Fruit fly (Drosophila melanogaster) whole organism, embryonic: ENCODE data around the gene CG34008.
A peak's percentile ranks its signal among the peaks of the same experiment; 100 is the strongest.

ENCODE experiments used
- Ada2b ChIP-seq: fragments of 200-800 bp; sonication (Bioruptor generic); IDR thresholded peaks from 2 replicates; pipeline ENCODE4 v1.3.6; 2022; ENCODE audit warnings: missing biosample characterization, missing genetic modification characterization
- Atf3 ChIP-seq: fragments of 200-800 bp; sonication (Bioruptor generic); optimal IDR thresholded peaks from 3 replicates; lab custom pipeline; 2016; ENCODE audit warnings: missing biosample characterization, missing genetic modification characterization
- CG10959 ChIP-seq: fragments of 200-800 bp; sonication (Bioruptor generic); IDR thresholded peaks from 2 replicates; pipeline ENCODE4 v1.3.6; 2022; ENCODE audit warnings: missing biosample characterization, missing genetic modification characterization
- CG10979 ChIP-seq: fragments of 200-800 bp; sonication (Bioruptor generic); optimal IDR thresholded peaks from 2 replicates; lab custom pipeline; 2018; ENCODE audit warnings: missing biosample characterization, mild to moderate bottlenecking, missing genetic modification characterization, moderate library complexity
- CG11696 ChIP-seq: fragments of 200-800 bp; sonication (Bioruptor generic); IDR thresholded peaks from 2 replicates; pipeline ENCODE4 v1.3.6; 2022; ENCODE audit warnings: missing biosample characterization, missing genetic modification characterization
- CG12659 ChIP-seq: fragments of 200-800 bp; sonication (Bioruptor generic); optimal IDR thresholded peaks from 3 replicates; lab custom pipeline; 2017; ENCODE audit warnings: mild to moderate bottlenecking, missing biosample characterization, missing genetic modification reagents, missing genetic modification characterization
- CG12744 ChIP-seq: fragments of 200-800 bp; sonication (Bioruptor generic); optimal IDR thresholded peaks from 2 replicates; lab custom pipeline; 2016; ENCODE audit warnings: missing biosample characterization, missing genetic modification characterization
- CG15514 ChIP-seq: fragments of 200-800 bp; sonication (Bioruptor generic); optimal IDR thresholded peaks from 3 replicates; lab custom pipeline; 2017; ENCODE audit warnings: missing biosample characterization, missing genetic modification characterization, mild to moderate bottlenecking, moderate library complexity, missing genetic modification reagents
- CG16779 ChIP-seq: fragments of 200-800 bp; sonication (Bioruptor generic); IDR thresholded peaks from 2 replicates; pipeline ENCODE4 v1.3.6; 2022; ENCODE audit warnings: missing biosample characterization, missing genetic modification characterization
- CG16863 ChIP-seq: fragments of 200-800 bp; sonication (Bioruptor generic); optimal IDR thresholded peaks from 3 replicates; lab custom pipeline; 2016; ENCODE audit warnings: missing biosample characterization, missing genetic modification characterization
- CG18476 ChIP-seq: fragments of 200-800 bp; sonication (Bioruptor generic); optimal IDR thresholded peaks from 2 replicates; lab custom pipeline; 2016; ENCODE audit warnings: missing biosample characterization, mild to moderate bottlenecking, missing genetic modification characterization
- CG2116 ChIP-seq: fragments of 200-800 bp; sonication (Bioruptor generic); optimal IDR thresholded peaks from 3 replicates; lab custom pipeline; 2018; ENCODE audit warnings: missing biosample characterization, mild to moderate bottlenecking, missing genetic modification characterization
- CG2202 ChIP-seq: fragments of 200-800 bp; sonication (Bioruptor generic); optimal IDR thresholded peaks from 2 replicates; lab custom pipeline; 2018; ENCODE audit warnings: missing biosample characterization, mild to moderate bottlenecking, missing genetic modification characterization
- CG2678 ChIP-seq: fragments of 200-800 bp; sonication (Bioruptor generic); optimal IDR thresholded peaks from 3 replicates; lab custom pipeline; 2019; ENCODE audit warnings: missing biosample characterization, mild to moderate bottlenecking, missing genetic modification characterization, moderate library complexity
- CG31388 ChIP-seq: fragments of 200-800 bp; sonication (Bioruptor generic); optimal IDR thresholded peaks from 2 replicates; lab custom pipeline; 2016; ENCODE audit warnings: missing biosample characterization, missing genetic modification characterization
- CG5245 ChIP-seq: fragments of 200-800 bp; sonication (Bioruptor generic); optimal IDR thresholded peaks from 3 replicates; lab custom pipeline; 2016; ENCODE audit warnings: missing biosample characterization, missing genetic modification characterization
- CG5953 ChIP-seq: fragments of 200-800 bp; sonication (Bioruptor generic); IDR thresholded peaks from 2 replicates; pipeline ENCODE4 v1.3.6; 2022; ENCODE audit warnings: missing biosample characterization, missing genetic modification characterization
- CG6654 ChIP-seq: fragments of 200-800 bp; sonication (Bioruptor generic); optimal IDR thresholded peaks from 2 replicates; lab custom pipeline; 2017; ENCODE audit warnings: missing biosample characterization, mild to moderate bottlenecking, missing genetic modification characterization
- CG6689 ChIP-seq: fragments of 200-800 bp; sonication (Bioruptor generic); IDR thresholded peaks from 2 replicates; pipeline ENCODE4 v1.3.6; 2022; ENCODE audit warnings: missing biosample characterization, missing genetic modification characterization
- CG7372 ChIP-seq: fragments of 200-800 bp; sonication (Bioruptor generic); IDR thresholded peaks from 2 replicates; pipeline ENCODE4 v1.3.6; 2022; ENCODE audit warnings: missing biosample characterization, missing genetic modification characterization
- CG7556 ChIP-seq: fragments of 200-800 bp; sonication (Bioruptor generic); optimal IDR thresholded peaks from 2 replicates; lab custom pipeline; 2017; ENCODE audit warnings: missing biosample characterization, mild to moderate bottlenecking, missing genetic modification characterization
- CkIIα-i1 ChIP-seq: fragments of 200-800 bp; sonication (Bioruptor generic); IDR thresholded peaks from 2 replicates; pipeline ENCODE4 v1.3.6; 2022; ENCODE audit warnings: missing biosample characterization, missing genetic modification characterization
- D19B ChIP-seq: fragments of 200-800 bp; sonication (Bioruptor generic); optimal IDR thresholded peaks from 2 replicates; lab custom pipeline; 2017; ENCODE audit warnings: missing biosample characterization, mild to moderate bottlenecking, missing genetic modification characterization
- Dad ChIP-seq: fragments of 200-800 bp; sonication (Bioruptor generic); optimal IDR thresholded peaks from 3 replicates; lab custom pipeline; 2016; ENCODE audit warnings: missing biosample characterization, missing genetic modification characterization
- Doc3 ChIP-seq: fragments of 200-800 bp; sonication (Bioruptor generic); IDR thresholded peaks from 3 replicates; pipeline ENCODE4 v1.3.6; 2022; ENCODE audit warnings: missing biosample characterization, missing genetic modification characterization; ENCODE audit not compliant: partially characterized antibody
- Ets65A ChIP-seq: fragments of 200-800 bp; sonication (Bioruptor generic); peaks from one replicate; lab custom pipeline; 2016; ENCODE audit warnings: missing biosample characterization, missing genetic modification characterization
- Gug ChIP-seq: fragments of 200-800 bp; sonication (Bioruptor generic); IDR thresholded peaks from 4 replicates; pipeline ENCODE4 v1.3.6; 2022; ENCODE audit warnings: missing biosample characterization, missing genetic modification characterization
- MTF-1 ChIP-seq: fragments of 200-800 bp; sonication (Bioruptor generic); optimal IDR thresholded peaks from 2 replicates; lab custom pipeline; 2018; ENCODE audit warnings: missing biosample characterization, mild to moderate bottlenecking, missing genetic modification characterization, borderline replicate concordance
- Myb ChIP-seq: fragments of 200-800 bp; sonication (Bioruptor generic); optimal IDR thresholded peaks from 2 replicates; lab custom pipeline; 2016; ENCODE audit warnings: missing biosample characterization, missing genetic modification characterization
- NK7.1 ChIP-seq: fragments of 200-800 bp; sonication (Bioruptor generic); optimal IDR thresholded peaks from 3 replicates; lab custom pipeline; 2016; ENCODE audit warnings: missing biosample characterization, missing genetic modification characterization
- Stat92E ChIP-seq, 3 experiments: fragments of >200 bp in 2 of 3; fragments of 200-800 bp in 1 of 3; sonication (Bioruptor generic) in 1 of 3; optimal IDR thresholded peaks; 2 replicates each; lab custom pipeline; 2017 to 2019; ENCODE audit warnings: missing biosample characterization in 3 of 3, missing genetic modification characterization in 3 of 3, mild to moderate bottlenecking in 1 of 3, moderate library complexity in 1 of 3
- Usf ChIP-seq: fragments of 200-800 bp; sonication (Bioruptor generic); optimal IDR thresholded peaks from 2 replicates; lab custom pipeline; 2017; ENCODE audit warnings: missing genotype, missing biosample characterization, missing genetic modification characterization
- Vsx1 ChIP-seq: fragments of 200-800 bp; sonication (Bioruptor generic); optimal IDR thresholded peaks from 2 replicates; lab custom pipeline; 2017; ENCODE audit warnings: missing biosample characterization, mild to moderate bottlenecking, missing genetic modification characterization, missing genetic modification reagents
- ac ChIP-seq: fragments of 200-800 bp; sonication (Bioruptor generic); optimal IDR thresholded peaks from 3 replicates; lab custom pipeline; 2017; ENCODE audit warnings: missing biosample characterization, mild to moderate bottlenecking, missing genetic modification characterization
- bbx ChIP-seq: fragments of 200-800 bp; sonication (Bioruptor generic); IDR thresholded peaks from 2 replicates; pipeline ENCODE4 v1.3.6; 2022; ENCODE audit warnings: missing biosample characterization, missing genetic modification characterization; ENCODE audit not compliant: partially characterized antibody
- bigmax ChIP-seq: fragments of 200-800 bp; sonication (Bioruptor generic); optimal IDR thresholded peaks from 2 replicates; lab custom pipeline; 2018; ENCODE audit warnings: missing biosample characterization, mild to moderate bottlenecking, missing genetic modification characterization
- caup ChIP-seq: fragments of 200-800 bp; sonication (Bioruptor generic); optimal IDR thresholded peaks from 3 replicates; lab custom pipeline; 2017; ENCODE audit warnings: missing biosample characterization, mild to moderate bottlenecking, missing genetic modification characterization, moderate library complexity; ENCODE audit not compliant: severe bottlenecking
- cg ChIP-seq: fragments of 200-800 bp; sonication (Bioruptor generic); optimal IDR thresholded peaks from 3 replicates; lab custom pipeline; 2019; ENCODE audit warnings: missing biosample characterization, mild to moderate bottlenecking, missing genetic modification characterization, moderate library complexity
- chif ChIP-seq, 2 experiments: fragments of 200-800 bp; sonication (Bioruptor generic); optimal IDR thresholded peaks; 3 replicates each; lab custom pipeline; 2016; ENCODE audit warnings: missing biosample characterization in 2 of 2, missing genetic modification characterization in 2 of 2
- dan ChIP-seq: fragments of 200-800 bp; sonication (Bioruptor generic); IDR thresholded peaks from 2 replicates; pipeline ENCODE4 v1.3.6; 2022; ENCODE audit warnings: missing biosample characterization, missing genetic modification characterization
- dati ChIP-seq: fragments of 200-800 bp; sonication (Bioruptor generic); IDR thresholded peaks from 2 replicates; pipeline ENCODE4 v1.3.6; 2022; ENCODE audit warnings: missing biosample characterization, missing genetic modification characterization
- fru ChIP-seq: fragments of >200 bp; optimal IDR thresholded peaks from 2 replicates; lab custom pipeline; 2017
- gce ChIP-seq: fragments of 200-800 bp; sonication (Bioruptor generic); IDR thresholded peaks from 3 replicates; pipeline ENCODE4 v1.3.6; 2022; ENCODE audit warnings: missing biosample characterization, missing genetic modification characterization
- gfzf ChIP-seq: fragments of 200-800 bp; sonication (Bioruptor generic); optimal IDR thresholded peaks from 2 replicates; lab custom pipeline; 2016; ENCODE audit warnings: missing biosample characterization, mild to moderate bottlenecking, missing genetic modification characterization, moderate library complexity
- mam ChIP-seq: fragments of 200-800 bp; sonication (Bioruptor generic); optimal IDR thresholded peaks from 3 replicates; lab custom pipeline; 2016; ENCODE audit warnings: missing biosample characterization, missing genetic modification characterization
- mirr ChIP-seq: fragments of 200-800 bp; sonication (Bioruptor generic); optimal IDR thresholded peaks from 3 replicates; lab custom pipeline; 2018; ENCODE audit warnings: missing biosample characterization, mild to moderate bottlenecking, missing genetic modification characterization
- pita ChIP-seq: fragments of 200-800 bp; sonication (Bioruptor generic); optimal IDR thresholded peaks from 2 replicates; lab custom pipeline; 2017; ENCODE audit warnings: missing biosample characterization, mild to moderate bottlenecking, missing genetic modification characterization
- seq ChIP-seq: fragments of 200-800 bp; sonication (Bioruptor generic); IDR thresholded peaks from 2 replicates; pipeline ENCODE4 v1.3.6; 2022; ENCODE audit warnings: missing biosample characterization, missing genetic modification characterization
- vfl ChIP-seq: fragments of 200-800 bp; sonication (Bioruptor generic); optimal IDR thresholded peaks from 2 replicates; lab custom pipeline; 2016; ENCODE audit warnings: missing biosample characterization, missing genetic modification characterization

CG34008 gene

DNA sequence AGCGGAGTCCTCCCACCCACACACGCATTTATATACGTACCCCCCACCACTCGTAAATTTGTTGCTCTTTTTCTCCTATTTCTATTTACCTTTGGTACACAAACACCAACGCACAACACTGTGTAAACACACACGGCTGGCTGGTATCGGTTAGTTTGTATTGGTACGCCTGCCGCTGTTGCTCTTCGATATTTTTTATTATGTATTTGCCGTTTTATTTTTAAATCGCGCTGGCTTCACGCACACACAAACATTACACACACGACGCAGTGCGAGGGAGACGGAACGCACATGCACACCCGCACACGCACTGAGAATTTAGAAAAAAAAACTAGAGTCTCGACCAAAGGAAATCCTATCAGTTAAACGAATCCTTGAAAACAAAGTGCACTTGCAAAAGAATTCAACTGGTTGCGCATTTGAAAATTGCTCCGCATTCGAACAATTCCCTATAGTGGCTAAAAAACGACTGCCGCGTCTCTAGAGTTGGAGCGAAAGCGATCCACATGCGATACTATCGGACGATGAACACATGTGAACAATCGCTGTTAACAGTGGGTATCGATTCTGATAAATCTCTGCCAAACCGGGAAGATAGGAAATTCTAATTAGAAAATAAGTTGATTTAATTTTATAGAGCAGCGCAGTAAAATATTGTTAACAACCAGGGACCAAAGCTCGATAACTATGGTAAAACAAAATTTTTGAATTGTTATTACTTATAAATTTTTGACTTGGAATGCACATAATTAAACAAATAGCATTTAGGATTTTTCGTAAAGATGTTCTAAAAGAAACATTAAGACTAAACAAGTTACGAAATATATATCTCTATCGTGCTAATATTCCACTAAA, 30.5 kb downstream of the CG34008 start (continued):
- TF ChIP-seq pita (GFP tag; lab: Kevin White, UChicago): no peak
- no peak for TF ChIP-seq dan (GFP tag; lab: Robert Waterston, UW)
- TF ChIP-seq CG31388 (GFP tag; lab: Kevin White, UChicago): no peak
- peak; percentile 94 for TF ChIP-seq cg (GFP tag; lab: Kevin White, UChicago)
- TF ChIP-seq CG18476 (GFP tag; lab: Kevin White, UChicago): no peak
- TF ChIP-seq gfzf (GFP tag; lab: Kevin White, UChicago): peak; percentile 70
- TF ChIP-seq Dad: peak; percentile 32
- TF ChIP-seq CG7372 (GFP tag; lab: Robert Waterston, UW): no peak
- no peak for TF ChIP-seq fru (lab: Kevin White, UChicago)
- TF ChIP-seq CkIIα-i1 (GFP tag; lab: Robert Waterston, UW): no peak
- TF ChIP-seq mam (GFP tag; lab: Kevin White, UChicago): no peak
- peak; percentile 8 for TF ChIP-seq CG7556 (GFP tag; lab: Kevin White, UChicago)
- TF ChIP-seq CG5953 (GFP tag; lab: Robert Waterston, UW): peak; percentile 57
- no peak for TF ChIP-seq CG10979 (tag; lab: Kevin White, UChicago)
- TF ChIP-seq CG10959: no peak; the same call in 1 of the 2 replicates
- peak; percentile 54 for TF ChIP-seq Vsx1 (GFP tag; lab: Kevin White, UChicago)
- no peak for TF ChIP-seq Stat92E (GFP tag; optimal IDR thresholded peaks at IDR 0.05; lab: Kevin White, UChicago)
- TF ChIP-seq Gug (GFP tag; lab: Robert Waterston, UW): peak; percentile 23; the same call in 1 of the 4 replicates
- TF ChIP-seq dati: 0 out of 2 replicates have a peak, but pooled peaks have one; percentile 24
- TF ChIP-seq Usf (GFP tag; lab: Kevin White, UChicago): no peak
- peak; percentile 4 for TF ChIP-seq NK7.1
- peak; percentile 2 for TF ChIP-seq CG6654 (GFP tag; lab: Kevin White, UChicago)
- TF ChIP-seq seq (GFP tag; lab: Robert Waterston, UW): peak; percentile 62; the same call in 1 of the 2 replicates
- TF ChIP-seq CG2202 (tag; lab: Kevin White, UChicago): peak; percentile 86
- peak; percentile 61 for TF ChIP-seq CG16863
- TF ChIP-seq Ets65A: peak; percentile 84
- TF ChIP-seq CG11696: peak; percentile 41; the same call in 1 of the 2 replicates
- TF ChIP-seq ac: peak; percentile 92
- TF ChIP-seq CG16779 (GFP tag; lab: Robert Waterston, UW): no peak
- TF ChIP-seq MTF-1 (GFP tag; lab: Kevin White, UChicago): peak; percentile 96
- TF ChIP-seq Myb (GFP tag; lab: Kevin White, UChicago): peak; percentile 60
- TF ChIP-seq Doc3 (GFP tag; lab: Robert Waterston, UW): peak; percentile 84
- TF ChIP-seq Atf3 (GFP tag; lab: Kevin White, UChicago): peak; percentile 0
- TF ChIP-seq mirr (GFP tag; lab: Kevin White, UChicago): peak; percentile 95
- TF ChIP-seq CG15514 (GFP tag; lab: Kevin White, UChicago): peak; percentile 71
- TF ChIP-seq bbx (GFP tag; lab: Robert Waterston, UW): peak; percentile 99
- peak; percentile 49 for TF ChIP-seq bigmax (GFP tag; lab: Kevin White, UChicago)
- TF ChIP-seq chif (GFP tag; optimal IDR thresholded peaks at IDR 0.05; lab: Kevin White, UChicago): peak; percentile 39 to 58
- peak; percentile 65 for TF ChIP-seq CG12744 (GFP tag; lab: Kevin White, UChicago)
- peak; percentile 24; the same call in 1 of the 2 replicates for TF ChIP-seq CG6689 (GFP tag; lab: Robert Waterston, UW)
- TF ChIP-seq CG5245 (GFP tag; lab: Kevin White, UChicago): no peak
- TF ChIP-seq vfl (GFP tag; lab: Kevin White, UChicago): peak; percentile 38
- TF ChIP-seq Ada2b (GFP tag; lab: Robert Waterston, UW): no peak
- peak; percentile 41 for TF ChIP-seq CG12659 (GFP tag; lab: Kevin White, UChicago)
- TF ChIP-seq CG2116 (GFP tag; lab: Kevin White, UChicago): no peak
- peak; percentile 65; the same call in 1 of the 3 replicates for TF ChIP-seq gce (GFP tag; lab: Robert Waterston, UW)
- peak; percentile 93 for TF ChIP-seq caup (GFP tag; lab: Kevin White, UChicago)
- TF ChIP-seq CG2678: peak; percentile 68
- peak; percentile 25 for TF ChIP-seq D19B (GFP tag; lab: Kevin White, UChicago)
